Worm (Caenorhabditis elegans) whole organism, L2 larva: ENCODE data around the gene tig-3.

Source experiments
- R02D3.7 ChIP-seq: fragments of 150-350 bp; optimal IDR thresholded peaks from 2 replicates; lab custom pipeline; 2014; ENCODE audit warnings: missing biosample characterization, missing genetic modification characterization
- ZK546.5 ChIP-seq: sonication (generic microtip); optimal IDR thresholded peaks from 2 replicates; lab custom pipeline; 2017; ENCODE audit warnings: missing biosample characterization, missing genetic modification characterization
- ama-1 ChIP-seq: fragments of 150-350 bp; optimal IDR thresholded peaks from 2 replicates; lab custom pipeline; 2018; ENCODE audit warnings: inconsistent platforms
- elt-1 ChIP-seq: fragments of 150-350 bp; optimal IDR thresholded peaks from 2 replicates; lab custom pipeline; 2014; ENCODE audit warnings: missing biosample characterization, missing genetic modification characterization
- lin-13 ChIP-seq: fragments of 150-350 bp; optimal IDR thresholded peaks from 2 replicates; lab custom pipeline; 2014; ENCODE audit warnings: missing biosample characterization, missing genetic modification reagents, missing genetic modification characterization
- lin-39 ChIP-seq: fragments of 150-350 bp; optimal IDR thresholded peaks from 2 replicates; lab custom pipeline; 2014; ENCODE audit warnings: missing biosample characterization, missing genetic modification reagents, missing genetic modification characterization
- nhr-11 ChIP-seq: fragments of 150-350 bp; optimal IDR thresholded peaks from 2 replicates; lab custom pipeline; 2014; ENCODE audit warnings: missing biosample characterization, missing genetic modification characterization
- skn-1 ChIP-seq: sonication (generic microtip); optimal IDR thresholded peaks from 2 replicates; lab custom pipeline; 2017; ENCODE audit warnings: missing biosample characterization, missing genetic modification characterization
- snpc-4 ChIP-seq: fragments of 150-350 bp; optimal IDR thresholded peaks from 2 replicates; lab custom pipeline; 2014; ENCODE audit warnings: missing biosample characterization, missing genetic modification characterization
- ztf-11 ChIP-seq: sonication (generic microtip); optimal IDR thresholded peaks from 2 replicates; lab custom pipeline; 2017; ENCODE audit warnings: missing biosample characterization, missing genetic modification characterization
- ztf-4 ChIP-seq: fragments of 150-350 bp; optimal IDR thresholded peaks from 2 replicates; lab custom pipeline; 2014; ENCODE audit warnings: missing biosample characterization, missing genetic modification characterization

DNA sequence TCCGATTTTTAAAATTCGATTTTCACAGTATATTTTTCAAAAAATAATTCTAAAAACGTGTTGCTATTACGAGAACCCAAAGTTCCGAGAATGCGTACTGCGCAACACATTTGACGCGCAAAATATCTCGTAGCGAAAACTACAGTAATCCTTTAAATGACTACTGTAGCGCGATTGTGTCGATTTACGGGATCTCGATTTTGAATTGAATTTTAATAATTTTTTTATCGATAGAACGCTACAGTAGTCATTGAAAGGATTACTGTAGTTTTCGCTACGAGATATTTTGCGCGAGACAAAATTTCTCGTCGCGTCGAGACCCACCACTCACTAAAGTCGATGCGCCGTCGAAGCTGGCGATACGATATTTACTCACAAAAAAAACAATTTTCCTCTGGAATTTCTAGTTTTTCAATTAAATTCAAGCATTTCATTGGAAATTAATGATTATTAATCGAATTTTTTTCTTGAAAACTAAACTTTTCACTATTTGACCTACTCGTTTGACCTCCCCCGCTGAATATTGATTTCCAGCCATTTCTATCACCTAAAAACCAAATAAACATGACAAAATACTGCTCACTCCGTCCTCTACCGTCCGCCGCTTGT lies 21.7 kb downstream of the tig-3 start, which contains the start of gene spsb-2:
- no peak for TF ChIP-seq nhr-11 (tag; lab: Kevin White, UChicago)
- TF ChIP-seq snpc-4 (tag; lab: Kevin White, UChicago): no peak
- no peak for TF ChIP-seq ZK546.5 (tag; lab: Kevin White, UChicago)
- TF ChIP-seq ztf-4 (tag; lab: Kevin White, UChicago): no peak
- no peak for TF ChIP-seq lin-39
- no peak for TF ChIP-seq elt-1
- no peak for TF ChIP-seq R02D3.7 (tag; lab: Kevin White, UChicago)
- TF ChIP-seq skn-1 (tag; lab: Kevin White, UChicago): no peak
- TF ChIP-seq lin-13 (GFP tag; lab: Kevin White, UChicago): no peak
- TF ChIP-seq ztf-11 (tag; lab: Kevin White, UChicago): no peak
- TF ChIP-seq ama-1 (lab: Kevin White, UChicago): no peak
